Fruit fly (Drosophila melanogaster): ENCODE data around the gene Hrb27C.

The Hrb27C gene

DNA sequence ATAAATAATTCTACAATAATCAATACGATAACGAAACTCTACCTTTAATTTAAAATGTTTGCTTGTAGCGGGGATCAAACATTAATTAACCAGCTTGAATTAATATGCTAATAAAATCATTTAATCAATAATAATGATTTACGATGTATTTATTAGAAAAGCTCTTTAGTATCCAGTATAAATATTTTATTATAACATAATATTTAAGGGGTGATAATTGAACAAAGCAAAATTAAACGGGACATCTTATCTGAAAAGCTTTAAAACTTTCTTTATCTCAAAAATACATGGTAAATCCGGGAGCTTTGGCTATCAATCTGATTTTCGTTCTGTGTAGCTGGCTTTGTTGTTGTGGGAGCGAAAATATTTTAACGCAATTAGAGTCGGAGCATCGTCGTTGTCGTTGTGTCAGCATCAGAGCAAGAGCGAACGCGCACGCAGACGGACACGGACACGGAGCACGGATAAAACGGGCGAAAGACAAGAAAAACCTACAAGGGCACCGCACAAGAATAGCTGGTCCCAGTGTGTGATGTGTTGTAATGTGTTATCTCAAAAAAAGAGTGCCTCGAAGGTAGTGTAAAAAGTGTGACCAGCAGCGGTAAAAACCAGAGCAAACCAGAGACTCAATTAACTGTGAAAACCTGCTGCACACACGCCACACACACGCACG is 45.8 kb upstream of the Hrb27C start, which contains the start of gene Nlg2:
TSS of gene Nlg2 (plus strand) at position 375 of the 673 bp plus-strand sequence.
- TF ChIP-seq OdsH (GFP tag; optimal IDR thresholded peaks at IDR 0.05) (peak; percentile 6), fd85E (GFP tag; optimal IDR thresholded peaks at IDR 0.05) (no peak), achi (GFP tag; optimal IDR thresholded peaks at IDR 0.05) (peak; percentile 1), CG10631 (GFP tag; optimal IDR thresholded peaks at IDR 0.05) (peak; percentile 20), salr (GFP tag; optimal IDR thresholded peaks at IDR 0.05) (peak in 1 of 2 experiments; percentile 25), CG6276 (GFP tag; optimal IDR thresholded peaks at IDR 0.05) (peak; percentile 9), CG10669 (GFP tag; optimal IDR thresholded peaks at IDR 0.05) (peak; percentile 8), CG32006 (GFP tag; optimal IDR thresholded peaks at IDR 0.05) (peak; percentile 55), svp (GFP tag) (peak; percentile 5), CG6808 (GFP tag; optimal IDR thresholded peaks at IDR 0.05) (peak; percentile 34), dsx (GFP tag; optimal IDR thresholded peaks at IDR 0.05; ENCODE audit: poor library complexity, severe bottlenecking) (peak; percentile 19), ss (GFP tag; optimal IDR thresholded peaks at IDR 0.05) (peak in 1 of 2 experiments; percentile 33), acj6 (GFP tag; optimal IDR thresholded peaks at IDR 0.05) (peak; percentile 19), CG34406 (GFP tag; optimal IDR thresholded peaks at IDR 0.05) (peak; percentile 31), CG8119 (GFP tag; IDR thresholded peaks at IDR 0.05) (no peak), Hr4 (GFP tag; optimal IDR thresholded peaks at IDR 0.05) (no peak), CG3032 (tag; optimal IDR thresholded peaks at IDR 0.05) (peak; percentile 20), Eip78C (GFP tag) (peak; percentile 72), Ets96B (tag; optimal IDR thresholded peaks at IDR 0.05) (peak; percentile 33), pdm3 (GFP tag; optimal IDR thresholded peaks at IDR 0.05) (no peak)

- TF ChIP-seq dsx (GFP tag; optimal IDR thresholded peaks at IDR 0.05; ENCODE audit: poor library complexity, severe bottlenecking) = no peak
- peak; percentile 39 for TF ChIP-seq esn (GFP tag; optimal IDR thresholded peaks at IDR 0.05)
- no peak for TF ChIP-seq CG10631 (GFP tag; optimal IDR thresholded peaks at IDR 0.05)
- TF ChIP-seq CG34406 (GFP tag; optimal IDR thresholded peaks at IDR 0.05) = no peak
- TF ChIP-seq CG11762 (GFP tag; optimal IDR thresholded peaks at IDR 0.05; ENCODE audit: insufficient read depth) = no peak
- peak; percentile 47 for TF ChIP-seq CG31627 (GFP tag; optimal IDR thresholded peaks at IDR 0.05)
These were observed 12.7 kb upstream of the Hrb27C start, which contains the start of the genes Polr1F and Rat1 for dm6 chr2L:6907761-6908160. Polr1F (minus strand) TSS chr2L:6907844. Rat1 (plus strand) TSS chr2L:6908083.

DNA sequence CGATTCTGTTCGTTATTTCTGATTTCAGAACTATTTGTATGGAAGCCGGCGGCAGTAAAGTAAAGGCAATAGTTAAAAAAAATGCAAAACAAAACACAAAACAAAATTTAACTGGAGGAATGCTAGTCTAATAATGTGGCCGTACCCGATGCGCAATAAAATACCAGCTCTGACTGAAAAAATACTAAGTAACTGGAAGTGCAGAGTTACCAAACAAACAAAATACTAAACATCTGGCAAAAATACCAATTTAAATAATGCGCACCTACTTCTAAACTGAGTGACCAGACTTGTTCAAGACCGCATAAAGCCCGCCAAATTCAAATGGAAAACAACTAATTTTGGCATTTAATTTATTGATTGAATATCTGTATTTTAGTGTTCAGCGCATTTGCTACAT is 6.5 kb upstream of the Hrb27C start, which contains the start of gene Wee1:
TSS of gene Wee1 (minus strand) at position 175 of the 400 bp plus-strand sequence.
- TF ChIP-seq cyc (GFP tag; optimal IDR thresholded peaks at IDR 0.05) (no peak), CG4318 (GFP tag; optimal IDR thresholded peaks at IDR 0.05) (no peak), salr (GFP tag; optimal IDR thresholded peaks at IDR 0.05) (no peak), CG10631 (GFP tag; optimal IDR thresholded peaks at IDR 0.05) (no peak), CG3919 (GFP tag; optimal IDR thresholded peaks at IDR 0.05) (no peak), Eip78C (GFP tag) (no peak), OdsH (GFP tag; optimal IDR thresholded peaks at IDR 0.05) (no peak), topi (GFP tag; optimal IDR thresholded peaks at IDR 0.05) (no peak), achi (GFP tag; optimal IDR thresholded peaks at IDR 0.05) (no peak)

DNA sequence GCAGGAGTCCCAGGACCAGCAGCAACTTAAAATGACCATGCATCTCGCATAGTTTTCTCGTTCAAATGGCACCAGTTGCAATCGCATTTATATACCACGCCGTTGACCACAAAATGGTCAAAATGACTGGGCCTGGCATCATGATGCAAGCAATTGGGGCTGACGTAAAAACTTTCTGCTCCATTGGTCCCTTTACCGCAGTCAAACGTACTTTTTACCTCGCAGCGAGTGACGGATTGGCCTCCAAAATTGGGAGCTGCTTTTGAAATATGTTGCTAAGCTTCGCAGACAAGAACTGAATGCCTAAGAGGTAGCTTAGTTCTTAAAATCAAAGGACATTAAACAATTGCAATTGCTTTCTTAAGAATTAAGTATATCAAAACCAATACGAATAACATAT is 4.2 kb upstream of the Hrb27C start, which contains the start of gene CG32829:
TSS of gene CG32829 (minus strand) at position 101 of the 400 bp plus-strand sequence.
- TF ChIP-seq lz (GFP tag; optimal IDR thresholded peaks at IDR 0.05) = no peak
- no peak for TF ChIP-seq fd85E (GFP tag; optimal IDR thresholded peaks at IDR 0.05)
- no peak for TF ChIP-seq Eip75B (GFP tag; optimal IDR thresholded peaks at IDR 0.05)
- TF ChIP-seq achi (GFP tag; optimal IDR thresholded peaks at IDR 0.05) = no peak
- no peak for TF ChIP-seq CG34406 (GFP tag; optimal IDR thresholded peaks at IDR 0.05)

dm6 chr2L:6918517-6919202 is 1.8 kb upstream of the Hrb27C start, which contains the start of gene nop5:
nop5 (minus strand) TSS chr2L:6918743.
- TF ChIP-seq cyc (GFP tag; optimal IDR thresholded peaks at IDR 0.05) = no peak
- TF ChIP-seq CG32006 (GFP tag; optimal IDR thresholded peaks at IDR 0.05) = peak; percentile 60
- no peak for TF ChIP-seq topi (GFP tag; optimal IDR thresholded peaks at IDR 0.05)
- peak; percentile 29 for TF ChIP-seq lz (GFP tag; optimal IDR thresholded peaks at IDR 0.05)
- TF ChIP-seq fd85E (GFP tag; optimal IDR thresholded peaks at IDR 0.05) = no peak
- no peak for TF ChIP-seq OdsH (GFP tag; optimal IDR thresholded peaks at IDR 0.05)
- TF ChIP-seq Met (GFP tag; optimal IDR thresholded peaks at IDR 0.05) = no peak
- no peak for TF ChIP-seq CG6792 (GFP tag; optimal IDR thresholded peaks at IDR 0.05)
- TF ChIP-seq CG3032 (tag; optimal IDR thresholded peaks at IDR 0.05) = peak; percentile 72
- peak; percentile 20 for TF ChIP-seq Ets96B (tag; optimal IDR thresholded peaks at IDR 0.05)
- peak; percentile 67 for TF ChIP-seq CG8632 (GFP tag; optimal IDR thresholded peaks at IDR 0.05)
- TF ChIP-seq CG15336 (GFP tag; IDR thresholded peaks at IDR 0.05) = 0 out of 2 replicates have a peak, but pooled peaks have one; percentile 14
- peak; percentile 9; the same call in 1 of the 3 replicates for TF ChIP-seq CG6163 (GFP tag; IDR thresholded peaks at IDR 0.05)
- peak; percentile 47; the same call in 1 of the 3 replicates for TF ChIP-seq CG8119 (GFP tag; IDR thresholded peaks at IDR 0.05)
- TF ChIP-seq CG6854 (GFP tag; optimal IDR thresholded peaks at IDR 0.05) = no peak
- TF ChIP-seq CG31627 (GFP tag; optimal IDR thresholded peaks at IDR 0.05) = peak; percentile 3
- TF ChIP-seq Sox15 (GFP tag; optimal IDR thresholded peaks at IDR 0.05) = peak; percentile 47
- no peak for TF ChIP-seq dsx (GFP tag; optimal IDR thresholded peaks at IDR 0.05; ENCODE audit: poor library complexity, severe bottlenecking)
- no peak for TF ChIP-seq CG8319 (GFP tag; optimal IDR thresholded peaks at IDR 0.05)
- TF ChIP-seq CG34406 (GFP tag; optimal IDR thresholded peaks at IDR 0.05) = no peak
- peak; percentile 4 for TF ChIP-seq CG11902 (GFP tag; optimal IDR thresholded peaks at IDR 0.05)
